Fruit fly (Drosophila melanogaster): ENCODE data around the gene TTLL3B.
A peak's percentile ranks its signal among the peaks of the same experiment; 100 is the strongest.

The TTLL3B gene

dm6 chr2L:6683992-6684882, 48.4 kb upstream of the TTLL3B start, which contains the start of gene Nhe3:
TSS of gene Nhe3 (minus strand) at chr2L:6684364.
- TF ChIP-seq CG3995 (GFP tag; optimal IDR thresholded peaks at IDR 0.05) = peak; percentile 85
- TF ChIP-seq cato (GFP tag; optimal IDR thresholded peaks at IDR 0.05; ENCODE audit: borderline replicate concordance) = peak; percentile 50
- TF ChIP-seq HLHmδ (GFP tag; optimal IDR thresholded peaks at IDR 0.05) = no peak
- TF ChIP-seq az2 (GFP tag; optimal IDR thresholded peaks at IDR 0.05) = peak; percentile 82
- TF ChIP-seq HHEX (GFP tag; optimal IDR thresholded peaks at IDR 0.05) = peak; percentile 61
- TF ChIP-seq ro (GFP tag; IDR thresholded peaks at IDR 0.05) = peak; percentile 67; the same call in 1 of the 2 replicates
- peak; percentile 67 for TF ChIP-seq Drgx (GFP tag; IDR thresholded peaks at IDR 0.05)
- TF ChIP-seq tll (GFP tag; optimal IDR thresholded peaks at IDR 0.05) = no peak
- TF ChIP-seq unc-4 (GFP tag; IDR thresholded peaks at IDR 0.05; ENCODE audit: partially characterized antibody) = peak; percentile 54
- peak; percentile 69 for TF ChIP-seq Side (GFP tag; optimal IDR thresholded peaks at IDR 0.05)
- peak; percentile 87 for TF ChIP-seq Mad (GFP tag; optimal IDR thresholded peaks at IDR 0.05)
- no peak for TF ChIP-seq Gsc (GFP tag; IDR thresholded peaks at IDR 0.05)
- peak; percentile 65 for TF ChIP-seq D19B (GFP tag; optimal IDR thresholded peaks at IDR 0.05)
- TF ChIP-seq dpn (GFP tag; optimal IDR thresholded peaks at IDR 0.05) = peak; percentile 75 to 85
- peak; percentile 84 for TF ChIP-seq Ssrp (tag; optimal IDR thresholded peaks at IDR 0.05)
- TF ChIP-seq CG11560 (tag; IDR thresholded peaks at IDR 0.05) = peak; percentile 68; the same call in 2 of the 3 replicates
- TF ChIP-seq Dbx (GFP tag; IDR thresholded peaks at IDR 0.05) = peak; percentile 89
- peak; percentile 86 for TF ChIP-seq CG12391 (tag; optimal IDR thresholded peaks at IDR 0.05)
- peak; percentile 67 for TF ChIP-seq B-H2 (GFP tag; optimal IDR thresholded peaks at IDR 0.05)
- TF ChIP-seq CG3847 (GFP tag; IDR thresholded peaks at IDR 0.05) = peak; percentile 81
- TF ChIP-seq CG6791 (GFP tag; IDR thresholded peaks at IDR 0.05; ENCODE audit: partially characterized antibody) = peak; percentile 65; the same call in 2 of the 3 replicates
- peak; percentile 33 for TF ChIP-seq CG10431 (GFP tag; optimal IDR thresholded peaks at IDR 0.05)
- peak; percentile 67 for TF ChIP-seq ERR (GFP tag; optimal IDR thresholded peaks at IDR 0.05)
- peak; percentile 66; the same call in 3 of the 4 replicates for TF ChIP-seq Dll (GFP tag; IDR thresholded peaks at IDR 0.05; ENCODE audit: partially characterized antibody)
- no peak for TF ChIP-seq tna (GFP tag; IDR thresholded peaks at IDR 0.05; ENCODE audit: partially characterized antibody)
- peak; percentile 54 for TF ChIP-seq CG9437 (GFP tag; optimal IDR thresholded peaks at IDR 0.05)
- TF ChIP-seq toy (GFP tag; IDR thresholded peaks at IDR 0.05) = peak; percentile 67; the same call in 1 of the 2 replicates
- peak; percentile 86 for TF ChIP-seq Max (GFP tag; optimal IDR thresholded peaks at IDR 0.05)
- TF ChIP-seq Deaf1 (tag; optimal IDR thresholded peaks at IDR 0.05) = peak; percentile 26
- TF ChIP-seq MBD-R2 (GFP tag; IDR thresholded peaks at IDR 0.05) = peak; percentile 77
- TF ChIP-seq usp (GFP tag; optimal IDR thresholded peaks at IDR 0.05) = no peak
- TF ChIP-seq CG13894 (tag; optimal IDR thresholded peaks at IDR 0.05) = no peak
- TF ChIP-seq Rx (GFP tag; IDR thresholded peaks at IDR 0.05) = peak; percentile 80
- TF ChIP-seq CG3163 (GFP tag; optimal IDR thresholded peaks at IDR 0.05) = peak; percentile 44
- TF ChIP-seq CG42726 (GFP tag; IDR thresholded peaks at IDR 0.05; ENCODE audit: partially characterized antibody) = no peak
- 0 out of 2 replicates have a peak, but pooled peaks have one; percentile 30 for TF ChIP-seq CG11696 (GFP tag; IDR thresholded peaks at IDR 0.05)
- no peak for TF ChIP-seq CG31365 (tag; optimal IDR thresholded peaks at IDR 0.05)
- 0 out of 2 replicates have a peak, but pooled peaks have one; percentile 74 for TF ChIP-seq chm (GFP tag; IDR thresholded peaks at IDR 0.05)
- peak; percentile 73 for TF ChIP-seq CG12104 (GFP tag; optimal IDR thresholded peaks at IDR 0.05)
- TF ChIP-seq CG15601 (tag; optimal IDR thresholded peaks at IDR 0.05) = peak; percentile 57
- peak; percentile 60 for TF ChIP-seq CG6813 (GFP tag; optimal IDR thresholded peaks at IDR 0.05)
- TF ChIP-seq HmgZ (tag; optimal IDR thresholded peaks at IDR 0.05) = peak; percentile 62
- TF ChIP-seq aop (GFP tag; IDR thresholded peaks at IDR 0.05) = no peak
- peak; percentile 36; the same call in 1 of the 2 replicates for TF ChIP-seq dati (GFP tag; IDR thresholded peaks at IDR 0.05)
- no peak for TF ChIP-seq D (optimal IDR thresholded peaks at IDR 0.05)
- peak; percentile 66 for TF ChIP-seq D (GFP tag; optimal IDR thresholded peaks at IDR 0.05)
- peak; percentile 62 for TF ChIP-seq H2.0 (GFP tag; IDR thresholded peaks at IDR 0.05)
- peak; percentile 74 for TF ChIP-seq kay (GFP tag; optimal IDR thresholded peaks at IDR 0.05)
